Worm (Caenorhabditis elegans) whole organism, L2 larva: Measurements from ENCODE around the gene Y26E6A.2.

ENCODE experiments used
- C34F6.9 ChIP-seq: fragments of 150-350 bp; optimal IDR thresholded peaks from 2 replicates; lab custom pipeline; 2014; ENCODE audit warnings: missing biosample characterization, missing genetic modification characterization
- F13H6.1 ChIP-seq: sonication (generic microtip); optimal IDR thresholded peaks from 2 replicates; lab custom pipeline; 2016; ENCODE audit warnings: missing genetic modification characterization, missing compliant biosample characterization
- R02D3.7 ChIP-seq: fragments of 150-350 bp; optimal IDR thresholded peaks from 2 replicates; lab custom pipeline; 2014; ENCODE audit warnings: missing biosample characterization, missing genetic modification characterization
- Y55F3AM.14 ChIP-seq: fragments of 200-800 bp; sonication (Bioruptor generic); optimal IDR thresholded peaks from 2 replicates; lab custom pipeline; 2018; ENCODE audit warnings: mild to moderate bottlenecking, missing genetic modification characterization, missing compliant biosample characterization
- ZK546.5 ChIP-seq: sonication (generic microtip); optimal IDR thresholded peaks from 2 replicates; lab custom pipeline; 2017; ENCODE audit warnings: missing biosample characterization, missing genetic modification characterization
- alr-1 ChIP-seq: fragments of 150-350 bp; optimal IDR thresholded peaks from 2 replicates; lab custom pipeline; 2014; ENCODE audit warnings: missing biosample characterization, missing genetic modification characterization
- aly-2 ChIP-seq: fragments of 150-350 bp; optimal IDR thresholded peaks from 2 replicates; lab custom pipeline; 2014; ENCODE audit warnings: missing biosample characterization, missing genetic modification characterization
- ama-1 ChIP-seq: fragments of 150-350 bp; optimal IDR thresholded peaks from 2 replicates; lab custom pipeline; 2018; ENCODE audit warnings: inconsistent platforms
- blmp-1 ChIP-seq: sonication (generic microtip); optimal IDR thresholded peaks from 2 replicates; lab custom pipeline; 2017; ENCODE audit warnings: missing genetic modification characterization, mild to moderate bottlenecking, missing compliant biosample characterization, antibody characterized with exemption, moderate library complexity; ENCODE audit not compliant: insufficient read depth
- ceh-16 ChIP-seq: fragments of 150-350 bp; optimal IDR thresholded peaks from 2 replicates; lab custom pipeline; 2014; ENCODE audit warnings: missing biosample characterization, missing genetic modification characterization
- ceh-82 ChIP-seq: fragments of 150-350 bp; optimal IDR thresholded peaks from 2 replicates; lab custom pipeline; 2014; ENCODE audit warnings: missing biosample characterization, missing genetic modification characterization
- crh-2 ChIP-seq: sonication (generic microtip); optimal IDR thresholded peaks from 2 replicates; lab custom pipeline; 2017; ENCODE audit warnings: missing biosample characterization, missing genetic modification characterization
- dmd-4 ChIP-seq: sonication (generic microtip); optimal IDR thresholded peaks from 2 replicates; lab custom pipeline; 2017; ENCODE audit warnings: missing biosample characterization, missing genetic modification characterization
- egl-27 ChIP-seq: sonication (generic microtip); optimal IDR thresholded peaks from 3 replicates; lab custom pipeline; 2017; ENCODE audit warnings: missing biosample characterization, missing genetic modification reagents, missing genetic modification characterization
- elt-1 ChIP-seq: fragments of 150-350 bp; optimal IDR thresholded peaks from 2 replicates; lab custom pipeline; 2014; ENCODE audit warnings: missing biosample characterization, missing genetic modification characterization
- elt-3 ChIP-seq: sonication (generic microtip); optimal IDR thresholded peaks from 2 replicates; lab custom pipeline; 2017; ENCODE audit warnings: missing biosample characterization, missing genetic modification characterization
- fos-1 ChIP-seq: fragments of 150-350 bp; optimal IDR thresholded peaks from 2 replicates; lab custom pipeline; 2014; ENCODE audit warnings: missing biosample characterization, missing genetic modification characterization
- gmeb-1 ChIP-seq: fragments of 150-350 bp; optimal IDR thresholded peaks from 2 replicates; lab custom pipeline; 2014; ENCODE audit warnings: missing biosample characterization, missing genetic modification characterization
- lin-11 ChIP-seq: fragments of 150-350 bp; sonication (generic microtip); optimal IDR thresholded peaks from 2 replicates; lab custom pipeline; 2014; ENCODE audit warnings: missing biosample characterization, missing genetic modification characterization, inconsistent platforms, mixed read lengths
- lin-13 ChIP-seq: fragments of 150-350 bp; optimal IDR thresholded peaks from 2 replicates; lab custom pipeline; 2014; ENCODE audit warnings: missing biosample characterization, missing genetic modification reagents, missing genetic modification characterization
- lin-39 ChIP-seq: fragments of 150-350 bp; optimal IDR thresholded peaks from 2 replicates; lab custom pipeline; 2014; ENCODE audit warnings: missing biosample characterization, missing genetic modification reagents, missing genetic modification characterization
- lsy-2 ChIP-seq, 2 experiments: fragments of 150-350 bp in 1 of 2; sonication (generic microtip) in 1 of 2; optimal IDR thresholded peaks; 2 replicates each; lab custom pipeline; 2014 to 2017; ENCODE audit warnings: missing biosample characterization in 2 of 2, missing genetic modification characterization in 2 of 2
- mab-5 ChIP-seq: fragments of 150-350 bp; optimal IDR thresholded peaks from 2 replicates; lab custom pipeline; 2014; ENCODE audit warnings: missing biosample characterization, missing genetic modification characterization
- mbf-1 ChIP-seq: sonication (generic microtip); optimal IDR thresholded peaks from 2 replicates; lab custom pipeline; 2017; ENCODE audit warnings: missing biosample characterization, missing genetic modification characterization
- mdl-1 ChIP-seq, 2 experiments: fragments of 150-350 bp in 1 of 2; sonication (generic microtip) in 1 of 2; optimal IDR thresholded peaks; 2 replicates each; lab custom pipeline; 2017; ENCODE audit warnings: missing biosample characterization in 2 of 2, missing genetic modification characterization in 2 of 2
- nhr-10 ChIP-seq: sonication (generic microtip); optimal IDR thresholded peaks from 2 replicates; lab custom pipeline; 2017; ENCODE audit warnings: missing biosample characterization, missing genetic modification characterization
- nhr-11 ChIP-seq: fragments of 150-350 bp; optimal IDR thresholded peaks from 2 replicates; lab custom pipeline; 2014; ENCODE audit warnings: missing biosample characterization, missing genetic modification characterization
- nhr-12 ChIP-seq: fragments of 150-350 bp; optimal IDR thresholded peaks from 2 replicates; lab custom pipeline; 2014; ENCODE audit warnings: missing biosample characterization, missing genetic modification characterization
- nhr-129 ChIP-seq: fragments of 150-350 bp; optimal IDR thresholded peaks from 2 replicates; lab custom pipeline; 2014; ENCODE audit warnings: missing biosample characterization, missing genetic modification characterization
- nhr-21 ChIP-seq: fragments of 150-350 bp; optimal IDR thresholded peaks from 2 replicates; lab custom pipeline; 2014; ENCODE audit warnings: missing biosample characterization, missing genetic modification characterization
- nhr-23 ChIP-seq: fragments of 150-350 bp; optimal IDR thresholded peaks from 2 replicates; lab custom pipeline; 2014; ENCODE audit warnings: missing biosample characterization, missing genetic modification reagents, missing genetic modification characterization
- nhr-237 ChIP-seq: fragments of 150-350 bp; optimal IDR thresholded peaks from 2 replicates; lab custom pipeline; 2014; ENCODE audit warnings: missing biosample characterization, missing genetic modification characterization
- nhr-25 ChIP-seq: fragments of 150-350 bp; sonication (generic microtip); optimal IDR thresholded peaks from 3 replicates; lab custom pipeline; 2014; ENCODE audit warnings: missing biosample characterization, missing genetic modification characterization
- nhr-6 ChIP-seq: fragments of 150-350 bp; optimal IDR thresholded peaks from 2 replicates; lab custom pipeline; 2014; ENCODE audit warnings: missing biosample characterization, missing genetic modification characterization
- nhr-77 ChIP-seq: fragments of 150-350 bp; optimal IDR thresholded peaks from 2 replicates; lab custom pipeline; 2014; ENCODE audit warnings: missing biosample characterization, missing genetic modification characterization
- peb-1 ChIP-seq: fragments of 150-350 bp; optimal IDR thresholded peaks from 2 replicates; lab custom pipeline; 2014; ENCODE audit warnings: missing biosample characterization, missing genetic modification characterization
- sem-4 ChIP-seq: fragments of 150-350 bp; optimal IDR thresholded peaks from 2 replicates; lab custom pipeline; 2014; ENCODE audit warnings: missing biosample characterization, missing genetic modification reagents, missing genetic modification characterization
- skn-1 ChIP-seq: sonication (generic microtip); optimal IDR thresholded peaks from 2 replicates; lab custom pipeline; 2017; ENCODE audit warnings: missing biosample characterization, missing genetic modification characterization
- sma-3 ChIP-seq: sonication (generic microtip); optimal IDR thresholded peaks from 2 replicates; lab custom pipeline; 2016; ENCODE audit warnings: missing genetic modification reagents, missing genetic modification characterization, missing compliant biosample characterization
- sma-9 ChIP-seq, 2 experiments: fragments of 150-350 bp in 1 of 2; sonication (generic microtip) in 1 of 2; optimal IDR thresholded peaks; 2 replicates each; lab custom pipeline; 2014 to 2016; ENCODE audit warnings: missing genetic modification characterization in 2 of 2, mild to moderate bottlenecking in 1 of 2, missing biosample characterization in 1 of 2, missing compliant biosample characterization in 1 of 2, missing genetic modification reagents in 1 of 2, moderate library complexity in 1 of 2
- snpc-4 ChIP-seq: fragments of 150-350 bp; optimal IDR thresholded peaks from 2 replicates; lab custom pipeline; 2014; ENCODE audit warnings: missing biosample characterization, missing genetic modification characterization
- unc-39 ChIP-seq: fragments of 150-350 bp; optimal IDR thresholded peaks from 2 replicates; lab custom pipeline; 2014; ENCODE audit warnings: missing biosample characterization, missing genetic modification characterization
- unc-55 ChIP-seq: fragments of 150-350 bp; sonication (generic microtip); optimal IDR thresholded peaks from 3 replicates; lab custom pipeline; 2014; ENCODE audit warnings: missing biosample characterization, missing genetic modification reagents, missing genetic modification characterization
- unc-62 ChIP-seq: fragments of 150-350 bp; optimal IDR thresholded peaks from 2 replicates; lab custom pipeline; 2014; ENCODE audit warnings: missing biosample characterization, missing genetic modification reagents, missing genetic modification characterization
- zag-1 ChIP-seq: fragments of 150-350 bp; optimal IDR thresholded peaks from 2 replicates; lab custom pipeline; 2014; ENCODE audit warnings: missing biosample characterization, missing genetic modification characterization
- ztf-1 ChIP-seq: fragments of 200-800 bp; sonication (Bioruptor generic); conservative IDR thresholded peaks from 2 replicates; pipeline ENCODE4 v1.3.6; 2022; ENCODE audit warnings: missing genetic modification characterization, missing compliant biosample characterization
- ztf-11 ChIP-seq: sonication (generic microtip); optimal IDR thresholded peaks from 2 replicates; lab custom pipeline; 2017; ENCODE audit warnings: missing biosample characterization, missing genetic modification characterization
- ztf-4 ChIP-seq: fragments of 150-350 bp; optimal IDR thresholded peaks from 2 replicates; lab custom pipeline; 2014; ENCODE audit warnings: missing biosample characterization, missing genetic modification characterization

Y26E6A.2 gene

ce11 chrX:13918143-13918542 is 4.0 kb upstream of the Y26E6A.2 start:
- no peak for TF ChIP-seq zag-1
- TF ChIP-seq gmeb-1 (tag; lab: Kevin White, UChicago) = peak; percentile 6
- TF ChIP-seq nhr-25 = no peak
- peak; percentile 16 for TF ChIP-seq crh-2
- peak in 1 of 2 experiments; percentile 46 for TF ChIP-seq lsy-2 (tag; optimal IDR thresholded peaks at IDR 0.05; lab: Kevin White, UChicago)
- TF ChIP-seq unc-55 (GFP tag; lab: Kevin White, UChicago) = peak; percentile 46
- TF ChIP-seq ama-1 (lab: Kevin White, UChicago) = no peak
- no peak for TF ChIP-seq mab-5 (tag; lab: Kevin White, UChicago)
- TF ChIP-seq, all 48 proteins: peak for 4

DNA sequence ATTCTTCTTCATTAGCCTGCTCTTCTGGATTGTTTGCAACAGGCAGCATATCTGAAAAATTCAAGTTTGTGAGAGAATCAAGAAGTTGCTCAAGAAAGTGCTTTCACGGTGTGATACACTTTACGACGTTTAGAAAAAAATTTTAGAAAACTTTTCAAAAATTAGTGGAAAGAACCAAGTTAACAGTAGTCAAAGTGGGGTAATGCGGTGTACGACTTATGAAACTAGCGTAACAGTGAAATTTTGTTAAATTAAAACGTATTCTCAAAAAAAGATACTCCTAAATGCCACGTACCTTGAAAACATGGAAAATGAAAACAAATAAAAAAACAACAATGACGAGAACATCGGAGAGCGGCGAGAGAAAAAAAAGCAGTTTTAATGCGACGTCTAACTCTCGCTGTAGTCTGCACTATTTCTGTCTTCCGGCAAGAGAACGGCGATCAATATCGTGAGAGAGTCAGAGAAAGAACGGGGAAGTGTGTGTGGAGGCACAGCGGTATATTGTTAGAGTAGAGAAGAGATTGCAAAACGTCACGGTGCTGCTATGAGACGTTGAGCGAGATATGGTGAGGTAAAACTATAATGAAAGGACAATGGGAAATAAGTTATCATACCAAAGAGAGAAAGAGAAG is 3.0 kb upstream of the Y26E6A.2 start, which contains the start of gene ekl-5:
TSS of gene ekl-5 (minus strand) at position 51 of the 635 bp plus-strand sequence.
- TF ChIP-seq mbf-1 (tag; lab: Kevin White, UChicago) (no peak), C34F6.9 (tag; lab: Kevin White, UChicago) (peak; percentile 76), nhr-237 (tag; lab: Kevin White, UChicago) (no peak), sem-4 (no peak), ztf-1 (GFP tag; lab: Robert Waterston, UW) (no peak), sma-9 (GFP tag; optimal IDR thresholded peaks at IDR 0.05; lab: Kevin White, UChicago) (peak; percentile 78), sma-9 (tag; optimal IDR thresholded peaks at IDR 0.05; lab: Kevin White, UChicago) (no peak), ZK546.5 (tag; lab: Kevin White, UChicago) (no peak), ceh-16 (tag; lab: Kevin White, UChicago) (peak; percentile 1), elt-1 (tag; lab: Kevin White, UChicago) (no peak), ama-1 (lab: Kevin White, UChicago) (no peak), ceh-82 (tag; lab: Kevin White, UChicago) (no peak), sma-3 (GFP tag; lab: Kevin White, UChicago) (peak; percentile 58), ztf-4 (no peak), skn-1 (tag; lab: Kevin White, UChicago) (no peak), nhr-12 (no peak), elt-3 (tag; lab: Kevin White, UChicago) (no peak), nhr-23 (tag; lab: Kevin White, UChicago) (no peak), lin-11 (tag; lab: Kevin White, UChicago) (no peak), nhr-77 (tag; lab: Kevin White, UChicago) (no peak), peb-1 (tag; lab: Kevin White, UChicago) (no peak), nhr-10 (tag; lab: Kevin White, UChicago) (no peak), zag-1 (no peak), R02D3.7 (tag; lab: Kevin White, UChicago) (no peak), dmd-4 (tag; lab: Kevin White, UChicago) (no peak), mdl-1 (tag; optimal IDR thresholded peaks at IDR 0.05; lab: Kevin White, UChicago) (no peak), lin-39 (tag; lab: Kevin White, UChicago) (no peak), nhr-25 (peak; percentile 50), gmeb-1 (tag; lab: Kevin White, UChicago) (no peak), ztf-11 (tag; lab: Kevin White, UChicago) (no peak), snpc-4 (tag; lab: Kevin White, UChicago) (no peak), blmp-1 (tag; lab: Kevin White, UChicago) (no peak), aly-2 (tag; lab: Kevin White, UChicago) (no peak), nhr-129 (tag; lab: Kevin White, UChicago) (peak; percentile 52), F13H6.1 (tag; lab: Kevin White, UChicago) (peak; percentile 70), egl-27 (tag; lab: Kevin White, UChicago) (peak; percentile 61), mab-5 (tag; lab: Kevin White, UChicago) (no peak), alr-1 (tag; lab: Kevin White, UChicago) (no peak), lin-13 (GFP tag; lab: Kevin White, UChicago) (no peak), unc-39 (no peak), unc-62 (GFP tag; lab: Kevin White, UChicago) (no peak), Y55F3AM.14 (GFP tag; lab: Kevin White, UChicago) (no peak), nhr-11 (tag; lab: Kevin White, UChicago) (no peak), nhr-21 (peak; percentile 2), fos-1 (peak; percentile 87), unc-55 (GFP tag; lab: Kevin White, UChicago) (peak; percentile 70), lsy-2 (tag; optimal IDR thresholded peaks at IDR 0.05; lab: Kevin White, UChicago) (peak in 1 of 2 experiments; percentile 65), nhr-6 (tag; lab: Kevin White, UChicago) (peak; percentile 55), crh-2 (peak; percentile 80)
